Fruit fly (Drosophila melanogaster): Measurements from ENCODE around the gene HHEX.
A peak's percentile ranks its signal among the peaks of the same experiment; 100 is the strongest.

The HHEX gene

DNA sequence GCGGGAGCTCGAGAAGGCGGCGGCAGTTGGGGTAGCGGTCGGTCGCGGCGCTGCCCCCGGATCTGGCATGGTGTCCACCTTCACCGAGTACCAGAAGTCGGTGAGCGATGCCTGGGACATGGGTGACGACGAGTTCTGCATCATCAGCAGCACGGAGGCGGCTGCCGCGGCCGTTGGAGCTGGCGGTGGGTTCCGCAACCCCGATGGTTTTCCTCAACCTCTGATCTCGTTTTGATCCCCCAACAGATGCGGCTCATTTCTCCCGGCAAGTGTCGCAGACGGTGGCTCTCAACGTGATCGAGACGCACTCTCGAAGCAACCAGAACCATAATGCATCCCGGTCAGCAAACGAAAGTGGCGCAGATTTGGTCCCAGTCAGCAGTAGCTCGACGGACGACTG is 21.8 kb upstream of the HHEX start:
- TF ChIP-seq CG8478 (optimal IDR thresholded peaks at IDR 0.05), result no peak
- no peak for TF ChIP-seq CTCF (optimal IDR thresholded peaks at IDR 0.05)

DNA sequence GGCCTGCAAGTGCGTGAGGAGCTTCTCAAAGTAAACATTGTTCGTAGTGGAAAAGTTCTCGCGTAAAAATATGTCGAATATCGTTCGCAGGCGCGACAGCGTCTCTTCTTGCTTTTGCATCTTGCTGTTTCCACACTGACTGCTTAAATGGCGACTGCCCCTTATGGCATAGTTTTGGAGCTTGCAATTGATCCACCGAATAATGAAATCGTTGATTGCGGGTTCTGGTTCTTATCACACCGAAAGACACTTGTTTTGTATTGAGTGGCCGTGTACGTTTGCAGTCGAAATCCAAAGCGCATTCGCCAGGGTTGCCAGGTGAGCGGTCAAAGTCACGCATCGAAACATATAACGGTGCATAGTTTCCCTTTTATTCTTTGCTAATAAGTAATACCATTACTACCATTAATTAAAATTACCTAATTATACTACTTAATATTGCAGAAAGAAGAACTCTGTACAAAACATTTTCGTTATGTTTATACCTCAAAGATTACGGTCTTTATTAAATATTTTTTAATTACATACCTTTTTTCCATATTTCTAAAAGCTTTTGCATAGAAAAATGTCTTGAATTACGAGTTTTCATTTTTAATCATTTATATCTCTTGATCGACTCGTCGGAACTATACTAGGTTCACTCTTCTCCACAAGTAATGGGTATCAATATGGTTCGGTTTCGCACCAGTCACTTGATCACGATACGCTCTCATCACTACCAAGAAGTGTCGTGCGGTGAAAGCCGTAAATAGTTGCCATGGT is 20.9 kb upstream of the HHEX start, which contains the start of the genes CG7044 and Tbc1d22:
Gene CG7044 (minus strand): TSS at position 266 of the 762 bp plus-strand sequence.
Gene Tbc1d22 (plus strand): TSS at position 747 of the 762 bp plus-strand sequence.
- TF ChIP-seq CTCF (optimal IDR thresholded peaks at IDR 0.05) (no peak), CG8478 (optimal IDR thresholded peaks at IDR 0.05) (no peak)

DNA sequence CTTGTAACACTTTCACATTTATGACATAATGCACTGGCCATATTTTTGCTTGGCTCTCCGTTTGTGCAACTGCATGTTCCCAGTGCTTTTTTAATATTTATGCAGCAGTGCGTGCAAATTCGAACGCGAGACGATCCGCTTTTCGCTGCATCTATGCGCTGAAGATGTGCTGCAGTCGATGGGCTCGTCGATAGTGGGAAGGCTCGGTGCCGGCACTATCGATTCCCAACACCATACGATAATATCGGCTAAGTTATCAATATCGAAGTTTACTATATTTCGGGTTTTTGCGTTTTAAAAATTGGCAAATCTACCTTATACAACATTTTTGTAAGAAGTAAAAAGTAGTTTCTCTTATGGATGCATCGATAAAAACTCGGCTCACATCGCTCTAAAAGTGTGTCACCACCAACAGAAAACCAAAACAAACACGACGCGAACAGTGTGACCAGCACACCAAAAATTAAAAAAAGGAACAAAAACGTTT is 16.9 kb upstream of the HHEX start, which contains the start of gene RhoGAP93B:
Gene RhoGAP93B (minus strand): TSS at position 197 of the 487 bp plus-strand sequence.
- no peak for TF ChIP-seq CG8478 (optimal IDR thresholded peaks at IDR 0.05)
- TF ChIP-seq CTCF (optimal IDR thresholded peaks at IDR 0.05), result peak; percentile 4 to 10

DNA sequence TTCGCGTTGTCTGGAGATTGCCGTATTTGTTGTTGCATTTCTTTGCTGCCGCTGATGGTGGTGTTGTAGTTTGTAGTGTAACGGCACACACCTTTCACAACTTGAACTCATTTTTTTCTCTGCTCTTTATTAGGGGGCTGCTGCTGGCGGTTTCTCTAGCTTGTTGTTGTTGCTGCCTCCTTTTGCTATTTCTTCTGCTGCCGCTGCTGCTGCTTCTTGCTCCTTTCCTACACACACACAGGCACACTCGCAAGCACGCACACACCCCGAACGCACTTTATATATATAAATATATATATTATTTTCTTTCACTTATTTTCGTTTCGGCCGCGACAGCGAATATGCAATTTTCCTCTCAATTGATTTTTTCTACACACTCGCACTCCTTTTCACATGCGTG is 16.4 kb upstream of the HHEX start:
- TF ChIP-seq CG8478 (optimal IDR thresholded peaks at IDR 0.05) (no peak), CTCF (optimal IDR thresholded peaks at IDR 0.05) (no peak)

DNA sequence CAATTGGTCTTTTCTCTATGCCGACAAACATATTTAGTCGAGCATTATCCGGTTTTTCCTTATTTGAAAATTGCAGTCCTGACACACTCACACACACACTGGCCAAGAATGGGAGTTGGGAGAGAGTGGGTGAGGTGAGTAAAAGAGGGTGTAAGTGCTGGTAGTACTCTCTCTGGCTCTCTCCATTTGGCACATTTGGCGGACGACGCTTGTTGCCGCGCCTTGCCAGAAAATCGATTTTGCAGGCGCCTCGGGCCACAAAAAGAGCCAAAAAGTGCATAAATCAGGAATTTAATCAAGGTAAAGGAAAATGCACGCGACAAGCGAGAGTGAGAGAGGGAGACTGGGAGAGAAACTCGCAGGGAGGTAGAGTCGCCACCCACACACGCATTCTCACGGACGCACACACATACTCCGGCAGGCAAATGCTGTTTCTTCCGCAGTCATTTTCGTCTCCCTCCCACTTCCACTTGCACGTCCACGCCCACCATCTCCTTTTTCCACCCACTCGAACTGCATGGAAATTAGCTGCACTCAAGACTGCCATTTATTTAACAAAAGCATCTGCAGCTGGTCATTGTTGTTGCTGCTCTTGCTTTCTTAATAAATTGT is 15.9 kb upstream of the HHEX start:
- TF ChIP-seq CTCF (optimal IDR thresholded peaks at IDR 0.05), result no peak
- TF ChIP-seq CG8478 (optimal IDR thresholded peaks at IDR 0.05), result no peak

DNA sequence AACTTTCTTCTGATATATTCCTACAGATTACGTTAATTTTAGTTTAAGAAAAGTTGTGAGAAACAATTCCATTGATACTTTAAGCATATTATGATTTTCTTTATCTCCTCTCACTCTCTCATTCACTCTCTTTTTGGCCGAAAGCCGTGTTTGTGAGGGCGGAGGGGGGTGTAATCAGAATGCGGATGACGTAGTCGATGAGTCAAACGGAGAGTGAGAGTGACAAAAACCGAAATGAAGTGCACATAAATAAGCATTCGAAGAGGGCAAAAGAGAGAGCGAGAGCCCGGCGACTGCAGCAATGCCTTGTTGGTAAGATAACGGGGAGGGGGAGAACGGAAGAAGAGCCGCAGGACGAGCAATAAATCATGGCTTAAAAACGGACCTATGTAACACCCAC is 13.6 kb upstream of the HHEX start:
- TF ChIP-seq CTCF (optimal IDR thresholded peaks at IDR 0.05) (no peak), CG8478 (optimal IDR thresholded peaks at IDR 0.05) (no peak)

DNA sequence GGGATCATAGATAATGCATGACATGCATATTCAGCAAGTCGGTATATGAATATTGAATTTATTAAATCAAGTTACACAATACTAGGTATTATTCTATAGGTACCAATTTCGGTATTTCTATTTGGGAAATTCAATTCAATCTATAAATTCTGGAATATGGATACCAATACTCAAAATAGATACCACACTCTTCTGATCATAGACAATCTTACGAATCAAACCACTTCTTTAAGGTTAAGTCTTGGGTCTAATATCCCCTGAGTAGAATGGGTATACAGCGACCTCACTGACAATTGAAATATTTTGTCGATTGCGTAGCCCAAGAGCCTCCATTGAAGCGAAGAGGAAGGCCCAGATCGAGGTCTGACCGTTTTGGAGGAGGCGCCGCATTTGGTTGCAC is 12.1 kb upstream of the HHEX start:
- TF ChIP-seq CG8478 (optimal IDR thresholded peaks at IDR 0.05) (no peak), CTCF (optimal IDR thresholded peaks at IDR 0.05) (no peak)

DNA sequence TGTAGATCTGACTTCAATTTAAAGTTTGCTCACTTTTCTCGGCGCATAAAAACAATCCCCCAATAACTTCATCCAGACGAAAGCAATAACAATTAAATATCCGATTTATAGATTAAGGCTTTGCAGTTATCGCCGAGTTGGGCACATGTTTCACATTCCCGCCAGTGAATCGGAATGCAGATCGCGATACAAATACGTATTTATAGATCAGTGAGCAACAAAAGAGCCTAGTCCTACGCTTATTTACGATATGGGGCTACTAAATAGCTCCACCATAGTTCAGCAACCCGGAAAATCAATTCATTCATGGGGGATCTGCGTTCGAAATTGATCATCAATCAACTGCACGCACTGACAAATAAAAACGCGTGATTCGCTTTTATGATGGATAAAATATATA is 11.3 kb upstream of the HHEX start:
- TF ChIP-seq CG8478 (optimal IDR thresholded peaks at IDR 0.05) (no peak), CTCF (optimal IDR thresholded peaks at IDR 0.05) (no peak)

DNA sequence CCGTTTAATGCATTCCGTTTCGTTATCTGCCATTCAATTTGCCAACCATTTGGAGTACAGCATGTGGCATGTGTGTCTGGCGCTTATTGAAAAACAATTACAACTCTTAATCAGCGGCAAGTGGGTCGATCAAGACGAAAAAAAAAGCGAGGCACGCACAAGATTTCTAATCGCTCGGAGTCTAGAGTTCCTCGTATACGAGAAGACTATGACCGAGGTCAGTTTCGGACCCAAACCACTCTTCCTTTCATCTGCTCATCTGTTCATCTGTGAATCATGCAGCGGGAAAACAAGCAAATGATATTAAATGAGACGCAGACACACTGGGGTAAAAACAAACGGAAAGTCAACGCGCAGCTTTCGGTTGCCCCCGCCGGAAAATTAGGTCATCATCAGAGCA is 10.8 kb upstream of the HHEX start:
- TF ChIP-seq CG8478 (optimal IDR thresholded peaks at IDR 0.05) (no peak), CTCF (optimal IDR thresholded peaks at IDR 0.05) (no peak)

DNA sequence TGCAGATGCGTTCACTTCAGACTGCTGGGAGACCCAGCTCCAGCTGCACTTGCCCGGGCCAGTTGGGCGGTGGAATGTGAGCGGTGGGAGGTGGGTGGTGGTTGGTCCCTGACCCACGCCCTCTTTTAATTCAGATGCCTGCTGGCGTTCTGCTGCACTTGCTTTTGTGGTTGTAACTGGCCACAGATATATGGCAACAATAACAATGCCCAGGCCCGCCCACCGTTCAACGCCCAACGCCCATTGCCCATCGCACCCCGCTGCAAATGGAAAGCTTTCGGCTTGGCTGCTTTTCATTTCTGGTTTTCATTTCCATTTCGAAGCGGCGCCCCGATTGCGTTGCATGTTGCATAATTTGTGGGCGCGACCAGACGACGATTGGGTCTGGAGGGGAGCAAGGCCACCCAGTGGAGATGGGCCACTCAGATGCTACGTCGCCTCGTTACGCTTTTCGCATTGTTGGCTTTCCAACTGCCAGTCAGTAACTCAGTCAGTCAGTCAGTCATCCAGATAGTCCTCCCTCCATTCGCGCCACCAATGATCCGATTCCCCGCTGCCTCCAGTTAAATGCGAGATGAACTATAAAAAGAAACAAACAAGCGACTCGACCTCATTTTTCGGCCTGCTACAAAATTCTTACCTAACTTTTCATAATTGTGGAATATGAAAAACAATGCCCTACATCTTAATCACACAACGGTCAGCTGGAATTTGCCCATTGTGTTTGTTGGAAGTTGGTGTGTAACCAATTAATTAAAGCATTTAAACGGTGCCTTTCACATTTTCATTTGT is 9.7 kb upstream of the HHEX start:
- TF ChIP-seq CG8478 (optimal IDR thresholded peaks at IDR 0.05), result no peak
- TF ChIP-seq CTCF (optimal IDR thresholded peaks at IDR 0.05), result no peak

DNA sequence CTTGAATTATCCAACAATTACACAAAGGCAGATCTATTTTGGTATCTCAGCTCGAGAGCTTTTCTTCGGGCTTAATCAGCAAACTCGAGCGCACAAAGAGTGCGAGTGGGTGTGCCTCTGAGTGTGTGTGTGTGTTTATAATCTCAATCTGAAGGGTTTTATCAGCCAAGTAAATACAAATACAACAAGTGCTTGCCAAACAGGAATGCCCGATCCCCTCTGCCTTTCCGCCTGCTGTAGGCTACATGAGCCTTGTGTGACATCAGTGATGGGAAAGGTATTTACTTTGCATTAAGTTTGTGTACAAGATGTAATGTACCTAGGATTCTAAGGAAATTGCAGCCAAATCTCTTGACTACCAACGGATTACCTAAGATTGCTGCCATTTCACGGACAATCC is 8.7 kb upstream of the HHEX start:
- no peak for TF ChIP-seq CTCF (optimal IDR thresholded peaks at IDR 0.05)
- no peak for TF ChIP-seq CG8478 (optimal IDR thresholded peaks at IDR 0.05)

DNA sequence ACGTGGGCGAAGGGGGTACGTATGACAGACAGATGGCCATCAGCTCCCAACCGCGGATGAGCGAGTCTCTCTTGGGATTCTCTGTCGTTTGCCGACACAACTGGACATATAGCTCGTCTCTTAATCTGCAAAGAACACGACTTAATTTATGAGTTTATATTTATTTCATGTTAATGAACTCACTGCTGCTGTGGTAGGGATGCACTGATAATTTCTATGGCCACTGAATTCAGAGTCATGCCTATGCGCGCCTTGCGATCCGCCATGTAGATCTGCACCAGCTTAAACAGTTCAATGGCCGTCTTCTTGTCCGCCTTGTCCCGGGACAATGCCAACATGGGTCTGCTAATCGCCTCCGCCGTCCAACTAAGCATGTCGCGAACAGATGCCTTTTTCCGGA is 4.3 kb upstream of the HHEX start:
- no peak for TF ChIP-seq CG8478 (optimal IDR thresholded peaks at IDR 0.05)
- no peak for TF ChIP-seq CTCF (optimal IDR thresholded peaks at IDR 0.05)

DNA sequence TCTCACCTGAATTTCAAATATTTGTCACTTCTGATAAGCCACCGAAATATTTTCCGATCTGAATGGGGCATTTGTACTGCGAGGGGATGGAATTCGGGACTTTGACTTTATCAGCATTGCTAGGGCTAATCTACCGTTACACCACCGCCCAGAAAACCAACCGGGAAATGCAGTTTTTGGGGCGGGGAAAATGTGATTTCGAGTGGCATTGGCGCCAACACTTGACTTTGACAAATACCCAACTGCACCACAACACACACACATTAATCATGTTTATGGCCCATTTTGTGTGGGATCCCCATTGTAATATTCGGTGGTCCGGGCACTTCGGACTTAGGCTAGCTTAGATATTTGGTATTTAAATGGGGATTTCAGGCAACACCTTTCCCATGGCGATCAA is 1.8 kb downstream of the HHEX start:
- no peak for TF ChIP-seq CG8478 (optimal IDR thresholded peaks at IDR 0.05)
- TF ChIP-seq CTCF (optimal IDR thresholded peaks at IDR 0.05), result no peak

DNA sequence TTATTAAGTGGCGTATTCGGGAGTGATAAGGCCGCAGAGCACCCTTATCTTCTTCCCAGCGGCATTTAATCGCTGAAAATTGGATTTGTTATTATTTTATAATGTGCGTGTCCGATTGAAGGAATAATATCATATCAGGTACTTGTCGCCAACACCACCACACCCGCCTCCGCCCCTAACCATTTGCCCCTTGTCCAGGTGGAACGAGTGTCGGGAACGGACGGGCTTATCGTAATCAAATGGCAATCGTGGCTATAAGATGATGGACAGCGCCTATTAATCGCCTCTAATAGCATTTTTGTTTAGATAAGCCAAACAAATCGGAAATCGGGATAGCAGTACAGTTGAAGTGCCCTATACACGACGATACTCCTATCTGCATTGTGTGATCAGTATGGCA is 2.5 kb downstream of the HHEX start:
- TF ChIP-seq CTCF (optimal IDR thresholded peaks at IDR 0.05) (no peak), CG8478 (optimal IDR thresholded peaks at IDR 0.05) (no peak)

DNA sequence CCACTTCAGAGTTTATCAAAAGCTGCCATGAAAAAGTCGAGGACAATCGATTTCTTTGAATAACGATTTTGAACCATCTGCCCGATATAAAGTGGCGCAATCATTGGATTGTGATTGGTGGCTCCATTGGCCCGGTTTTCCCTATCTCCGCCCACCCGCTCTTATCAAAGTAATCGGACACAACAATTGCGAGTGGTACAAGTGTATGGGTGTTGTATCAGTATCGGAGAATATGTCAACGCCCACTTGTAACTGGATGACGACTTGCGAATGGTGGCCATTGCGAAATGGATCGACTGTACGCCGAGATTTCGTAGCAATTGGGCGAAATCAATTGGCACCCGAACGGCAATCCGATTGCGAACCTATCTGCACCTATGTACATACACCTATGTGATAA is 3.1 kb downstream of the HHEX start:
- TF ChIP-seq CG8478 (optimal IDR thresholded peaks at IDR 0.05) (no peak), CTCF (optimal IDR thresholded peaks at IDR 0.05) (no peak)

All from S2 (cell line).